Fruit fly (Drosophila melanogaster) whole organism, embryonic: ENCODE data around the gene CG7565.

Experiments used
- Abd-B ChIP-seq: fragments of 200-800 bp; sonication (Bioruptor generic); optimal IDR thresholded peaks from 2 replicates; lab custom pipeline; 2018; ENCODE audit warnings: missing biosample characterization, mild to moderate bottlenecking, missing genetic modification characterization, moderate library complexity
- Bdp1 ChIP-seq: fragments of 200-800 bp; sonication (Bioruptor generic); optimal IDR thresholded peaks from 3 replicates; lab custom pipeline; 2016; ENCODE audit warnings: missing biosample characterization, missing genetic modification characterization
- CG11456 ChIP-seq: fragments of 200-800 bp; sonication (Bioruptor generic); IDR thresholded peaks from 3 replicates; pipeline ENCODE4 v1.3.6; 2022; ENCODE audit warnings: missing biosample characterization, missing genetic modification characterization
- CG12299 ChIP-seq: fragments of 200-800 bp; sonication (Bioruptor generic); optimal IDR thresholded peaks from 2 replicates; lab custom pipeline; 2018; ENCODE audit warnings: missing biosample characterization, mild to moderate bottlenecking, missing genetic modification characterization
- CG12391 ChIP-seq: fragments of 200-800 bp; sonication (Bioruptor generic); optimal IDR thresholded peaks from 3 replicates; lab custom pipeline; 2018; ENCODE audit warnings: missing biosample characterization, mild to moderate bottlenecking, missing genetic modification characterization, moderate library complexity
- CG12942 ChIP-seq: fragments of 200-800 bp; sonication (Bioruptor generic); optimal IDR thresholded peaks from 3 replicates; lab custom pipeline; 2016; ENCODE audit warnings: missing biosample characterization, missing genetic modification characterization
- CG13287 ChIP-seq: fragments of 200-800 bp; sonication (Bioruptor generic); IDR thresholded peaks from 2 replicates; pipeline ENCODE4 v1.3.6; 2022; ENCODE audit warnings: missing biosample characterization, missing genetic modification characterization; ENCODE audit not compliant: partially characterized antibody
- CG13424 ChIP-seq: fragments of 200-800 bp; sonication (Bioruptor generic); optimal IDR thresholded peaks from 2 replicates; lab custom pipeline; 2019; ENCODE audit warnings: missing biosample characterization, mild to moderate bottlenecking, missing genetic modification characterization, moderate library complexity
- CG15269 ChIP-seq: fragments of 200-800 bp; sonication (Bioruptor generic); optimal IDR thresholded peaks from 2 replicates; lab custom pipeline; 2018; ENCODE audit warnings: missing biosample characterization, mild to moderate bottlenecking, missing genetic modification characterization, moderate library complexity
- CG17186 ChIP-seq: fragments of 200-800 bp; sonication (Bioruptor generic); optimal IDR thresholded peaks from 3 replicates; lab custom pipeline; 2017; ENCODE audit warnings: missing biosample characterization, missing genetic modification reagents, missing genetic modification characterization
- CG18262 ChIP-seq: fragments of 200-800 bp; optimal IDR thresholded peaks from 3 replicates; lab custom pipeline; 2019; ENCODE audit warnings: missing biosample characterization, mild to moderate bottlenecking, missing genetic modification characterization, moderate library complexity
- CG2129 ChIP-seq: fragments of 200-800 bp; sonication (Bioruptor generic); IDR thresholded peaks from 2 replicates; pipeline ENCODE4 v1.3.6; 2022; ENCODE audit warnings: missing biosample characterization, missing genetic modification characterization; ENCODE audit not compliant: partially characterized antibody
- CG2199 ChIP-seq: fragments of 200-800 bp; sonication (Bioruptor generic); IDR thresholded peaks from 3 replicates; pipeline ENCODE4 v1.3.6; 2022; ENCODE audit warnings: missing biosample characterization, missing genetic modification characterization
- CG30403 ChIP-seq: fragments of 200-800 bp; sonication (Bioruptor generic); optimal IDR thresholded peaks from 3 replicates; lab custom pipeline; 2016; ENCODE audit warnings: missing biosample characterization, missing genetic modification characterization
- CG32772 ChIP-seq: fragments of 200-800 bp; sonication (Bioruptor generic); IDR thresholded peaks from 2 replicates; pipeline ENCODE4 v1.3.6; 2022; ENCODE audit warnings: missing biosample characterization, missing genetic modification characterization
- CG4360 ChIP-seq: fragments of 200-800 bp; sonication (Bioruptor generic); IDR thresholded peaks from 2 replicates; pipeline ENCODE4 v1.3.6; 2022; ENCODE audit warnings: missing biosample characterization, missing genetic modification characterization
- CG5953 ChIP-seq: fragments of 200-800 bp; sonication (Bioruptor generic); IDR thresholded peaks from 2 replicates; pipeline ENCODE4 v1.3.6; 2022; ENCODE audit warnings: missing biosample characterization, missing genetic modification characterization
- CG6765 ChIP-seq: fragments of 200-800 bp; sonication (Bioruptor generic); optimal IDR thresholded peaks from 3 replicates; lab custom pipeline; 2017; ENCODE audit warnings: missing biosample characterization, mild to moderate bottlenecking, missing genetic modification characterization
- CG7556 ChIP-seq: fragments of 200-800 bp; sonication (Bioruptor generic); optimal IDR thresholded peaks from 2 replicates; lab custom pipeline; 2017; ENCODE audit warnings: missing biosample characterization, mild to moderate bottlenecking, missing genetic modification characterization
- CG8281 ChIP-seq: fragments of 200-800 bp; sonication (Bioruptor generic); optimal IDR thresholded peaks from 2 replicates; lab custom pipeline; 2018; ENCODE audit warnings: missing biosample characterization, mild to moderate bottlenecking, missing genetic modification characterization, moderate library complexity
- CG9876 ChIP-seq: fragments of 200-800 bp; sonication (Bioruptor generic); optimal IDR thresholded peaks from 2 replicates; lab custom pipeline; 2016; ENCODE audit warnings: missing biosample characterization, missing genetic modification characterization
- Dip3 ChIP-seq: fragments of 200-800 bp; sonication (Bioruptor generic); optimal IDR thresholded peaks from 3 replicates; lab custom pipeline; 2016; ENCODE audit warnings: missing biosample characterization, missing genetic modification characterization
- Eip74EF ChIP-seq, 2 experiments: fragments of 200-800 bp in 1 of 2; fragments of >200 bp in 1 of 2; sonication (Bioruptor generic) in 1 of 2; optimal IDR thresholded peaks; 2 replicates each; lab custom pipeline; 2017 to 2019; ENCODE audit warnings: missing biosample characterization in 2 of 2, missing genetic modification characterization in 2 of 2, mild to moderate bottlenecking in 1 of 2, moderate library complexity in 1 of 2
- Lim3 ChIP-seq: fragments of 200-800 bp; sonication (Bioruptor generic); IDR thresholded peaks from 2 replicates; pipeline ENCODE4 v1.3.6; 2022; ENCODE audit warnings: missing biosample characterization, missing genetic modification characterization
- Myb ChIP-seq: fragments of 200-800 bp; sonication (Bioruptor generic); optimal IDR thresholded peaks from 2 replicates; lab custom pipeline; 2016; ENCODE audit warnings: missing biosample characterization, missing genetic modification characterization
- NfI ChIP-seq: fragments of 200-800 bp; sonication (Bioruptor generic); optimal IDR thresholded peaks from 3 replicates; lab custom pipeline; 2018; ENCODE audit warnings: missing biosample characterization, mild to moderate bottlenecking, missing genetic modification characterization, moderate library complexity
- Rx ChIP-seq: fragments of 200-800 bp; sonication (Bioruptor generic); IDR thresholded peaks from 2 replicates; pipeline ENCODE4 v1.3.6; 2022; ENCODE audit warnings: missing biosample characterization, missing genetic modification characterization
- Side ChIP-seq: fragments of 200-800 bp; sonication (Bioruptor generic); optimal IDR thresholded peaks from 2 replicates; lab custom pipeline; 2016; ENCODE audit warnings: missing biosample characterization, missing genetic modification characterization
- Vsx1 ChIP-seq: fragments of 200-800 bp; sonication (Bioruptor generic); optimal IDR thresholded peaks from 2 replicates; lab custom pipeline; 2017; ENCODE audit warnings: missing biosample characterization, mild to moderate bottlenecking, missing genetic modification characterization, missing genetic modification reagents
- al ChIP-seq: fragments of 200-800 bp; sonication (Bioruptor generic); IDR thresholded peaks from 2 replicates; pipeline ENCODE4 v1.3.6; 2022; ENCODE audit warnings: missing biosample characterization, missing genetic modification characterization
- bbx ChIP-seq: fragments of 200-800 bp; sonication (Bioruptor generic); IDR thresholded peaks from 2 replicates; pipeline ENCODE4 v1.3.6; 2022; ENCODE audit warnings: missing biosample characterization, missing genetic modification characterization; ENCODE audit not compliant: partially characterized antibody
- bowl ChIP-seq: fragments of 200-800 bp; sonication (Bioruptor generic); IDR thresholded peaks from 2 replicates; pipeline ENCODE4 v1.3.6; 2022; ENCODE audit warnings: missing biosample characterization, missing genetic modification characterization
- bsh ChIP-seq, 2 experiments: fragments of 200-800 bp; sonication (Bioruptor generic); optimal IDR thresholded peaks; 2 replicates each; lab custom pipeline; 2017 to 2018; ENCODE audit warnings: mild to moderate bottlenecking in 2 of 2, missing biosample characterization in 2 of 2, missing genetic modification characterization in 2 of 2, moderate library complexity in 1 of 2
- cad ChIP-seq: fragments of >200 bp; optimal IDR thresholded peaks from 2 replicates; lab custom pipeline; 2017; ENCODE audit warnings: missing biosample characterization, missing genetic modification characterization
- caup ChIP-seq: fragments of 200-800 bp; sonication (Bioruptor generic); optimal IDR thresholded peaks from 3 replicates; lab custom pipeline; 2017; ENCODE audit warnings: missing biosample characterization, mild to moderate bottlenecking, missing genetic modification characterization, moderate library complexity; ENCODE audit not compliant: severe bottlenecking
- ci ChIP-seq: fragments of 200-800 bp; sonication (Bioruptor generic); IDR thresholded peaks from 3 replicates; pipeline ENCODE4 v1.3.6; 2022; ENCODE audit warnings: missing biosample characterization, missing genetic modification characterization
- ewg ChIP-seq: fragments of 200-800 bp; sonication (Bioruptor generic); optimal IDR thresholded peaks from 3 replicates; lab custom pipeline; 2017; ENCODE audit warnings: mild to moderate bottlenecking, missing biosample characterization, missing genetic modification reagents, missing genetic modification characterization
- fd3F ChIP-seq: fragments of 200-800 bp; sonication (Bioruptor generic); optimal IDR thresholded peaks from 2 replicates; lab custom pipeline; 2018; ENCODE audit warnings: missing biosample characterization, mild to moderate bottlenecking, missing genetic modification characterization, moderate library complexity
- fd96Cb ChIP-seq: fragments of 200-800 bp; sonication (Bioruptor generic); optimal IDR thresholded peaks from 2 replicates; lab custom pipeline; 2018; ENCODE audit warnings: missing biosample characterization, mild to moderate bottlenecking, missing genetic modification characterization, moderate library complexity
- gro ChIP-seq: fragments of 200-800 bp; sonication (Bioruptor generic); optimal IDR thresholded peaks from 2 replicates; lab custom pipeline; 2016; ENCODE audit warnings: missing biosample characterization, missing genetic modification characterization
- ind ChIP-seq: fragments of 200-800 bp; sonication (Bioruptor generic); optimal IDR thresholded peaks from 3 replicates; lab custom pipeline; 2016; ENCODE audit warnings: missing biosample characterization, missing genetic modification characterization
- kah ChIP-seq: fragments of 200-800 bp; sonication (Bioruptor generic); optimal IDR thresholded peaks from 2 replicates; lab custom pipeline; 2018; ENCODE audit warnings: missing biosample characterization, mild to moderate bottlenecking, missing genetic modification characterization
- lab ChIP-seq: fragments of 200-800 bp; sonication (Bioruptor generic); optimal IDR thresholded peaks from 3 replicates; lab custom pipeline; 2017; ENCODE audit warnings: missing biosample characterization, missing genetic modification characterization, mild to moderate bottlenecking, moderate library complexity, missing genetic modification reagents
- lbe ChIP-seq: fragments of 200-800 bp; sonication (Bioruptor generic); optimal IDR thresholded peaks from 2 replicates; lab custom pipeline; 2016; ENCODE audit warnings: missing biosample characterization, mild to moderate bottlenecking, missing genetic modification characterization
- mirr ChIP-seq: fragments of 200-800 bp; sonication (Bioruptor generic); optimal IDR thresholded peaks from 3 replicates; lab custom pipeline; 2018; ENCODE audit warnings: missing biosample characterization, mild to moderate bottlenecking, missing genetic modification characterization
- onecut ChIP-seq: fragments of 200-800 bp; sonication (Bioruptor generic); IDR thresholded peaks from 2 replicates; pipeline ENCODE4 v1.3.6; 2022; ENCODE audit warnings: missing biosample characterization, missing genetic modification characterization
- pros ChIP-seq: fragments of 200-800 bp; sonication (Bioruptor generic); optimal IDR thresholded peaks from 3 replicates; lab custom pipeline; 2019; ENCODE audit warnings: missing biosample characterization, mild to moderate bottlenecking, missing genetic modification characterization, moderate library complexity
- sisA ChIP-seq: fragments of 200-800 bp; sonication (Bioruptor generic); IDR thresholded peaks from 2 replicates; pipeline ENCODE4 v1.3.6; 2022; ENCODE audit warnings: missing biosample characterization, missing genetic modification characterization
- ttk ChIP-seq: fragments of 200-800 bp; sonication (Bioruptor generic); IDR thresholded peaks from 2 replicates; pipeline ENCODE4 v2.1.2; 2022; ENCODE audit warnings: missing biosample characterization, missing genetic modification characterization
- tup ChIP-seq: fragments of 200-800 bp; sonication (Bioruptor generic); optimal IDR thresholded peaks from 2 replicates; lab custom pipeline; 2016; ENCODE audit warnings: missing biosample characterization, mild to moderate bottlenecking, missing genetic modification characterization, moderate library complexity

The CG7565 gene

DNA sequence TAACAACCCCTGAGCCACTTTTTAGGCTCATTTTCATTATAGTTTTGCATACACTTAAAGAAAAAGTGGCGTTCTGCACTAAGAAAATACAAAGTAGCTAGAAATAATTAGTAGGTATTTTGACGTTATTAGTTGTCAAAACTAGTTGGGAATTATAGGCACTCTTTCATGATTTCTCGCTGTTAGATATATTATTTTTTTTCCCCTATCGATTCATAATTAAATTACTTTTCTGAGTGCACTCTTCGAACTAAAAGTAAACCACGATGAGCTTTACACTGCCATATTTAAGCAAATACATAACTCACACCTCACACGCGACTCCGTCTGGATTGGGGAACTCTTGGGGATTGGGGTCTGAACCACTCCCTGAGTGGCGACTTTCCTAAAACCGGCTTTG is 18.9 kb downstream of the CG7565 start (continued):
- peak; percentile 51 for TF ChIP-seq onecut
- TF ChIP-seq CG8281 (tag; lab: Kevin White, UChicago): peak; percentile 40
- TF ChIP-seq CG11456 (GFP tag; lab: Robert Waterston, UW): no peak
- TF ChIP-seq pros (GFP tag; lab: Kevin White, UChicago): no peak
- peak; percentile 54 for TF ChIP-seq Rx (GFP tag; lab: Robert Waterston, UW)
- peak; percentile 56; the same call in 1 of the 2 replicates for TF ChIP-seq CG32772
- no peak for TF ChIP-seq CG2129
- TF ChIP-seq gro (GFP tag; lab: Kevin White, UChicago): peak; percentile 37
- peak in 1 of 2 experiments; percentile 28 for TF ChIP-seq bsh (GFP tag; optimal IDR thresholded peaks at IDR 0.05; lab: Kevin White, UChicago)
- TF ChIP-seq CG4360 (GFP tag; lab: Robert Waterston, UW): peak; percentile 55; the same call in 1 of the 2 replicates
- TF ChIP-seq Side (GFP tag; lab: Kevin White, UChicago): no peak
- no peak for TF ChIP-seq CG13287 (GFP tag; lab: Robert Waterston, UW)
- peak; percentile 67; the same call in 1 of the 2 replicates for TF ChIP-seq ttk
- TF ChIP-seq CG17186 (GFP tag; lab: Kevin White, UChicago): peak; percentile 23
- TF ChIP-seq CG15269: no peak
- no peak for TF ChIP-seq Bdp1 (GFP tag; lab: Kevin White, UChicago)
- TF ChIP-seq Abd-B: peak; percentile 63
- TF ChIP-seq ind (GFP tag; lab: Kevin White, UChicago): peak; percentile 85
- TF ChIP-seq CG12299 (tag; lab: Kevin White, UChicago): no peak
- TF ChIP-seq bowl (GFP tag; lab: Robert Waterston, UW): no peak
- peak; percentile 37 for TF ChIP-seq lbe (GFP tag; lab: Kevin White, UChicago)
- no peak for TF ChIP-seq CG6765 (GFP tag; lab: Kevin White, UChicago)
- peak; percentile 32; the same call in 1 of the 2 replicates for TF ChIP-seq CG5953 (GFP tag; lab: Robert Waterston, UW)
- TF ChIP-seq fd96Cb (tag; lab: Kevin White, UChicago): peak; percentile 69
- TF ChIP-seq caup (GFP tag; lab: Kevin White, UChicago): peak; percentile 28
- TF ChIP-seq kah (GFP tag; lab: Kevin White, UChicago): peak; percentile 39
- peak; percentile 76 for TF ChIP-seq ci
- TF ChIP-seq Myb (GFP tag; lab: Kevin White, UChicago): no peak
- TF ChIP-seq CG30403 (GFP tag; lab: Kevin White, UChicago): peak; percentile 60
- TF ChIP-seq Vsx1 (GFP tag; lab: Kevin White, UChicago): no peak
- TF ChIP-seq CG12391 (tag; lab: Kevin White, UChicago): peak; percentile 10
- TF ChIP-seq al (GFP tag; lab: Robert Waterston, UW): peak; percentile 59; the same call in 1 of the 2 replicates
- no peak for TF ChIP-seq bbx (GFP tag; lab: Robert Waterston, UW)
- no peak for TF ChIP-seq CG9876 (GFP tag; lab: Kevin White, UChicago)
- TF ChIP-seq lab (GFP tag; lab: Kevin White, UChicago): peak; percentile 87
- peak; percentile 79 for TF ChIP-seq CG18262
- no peak for TF ChIP-seq tup
- TF ChIP-seq CG7556: peak; percentile 32
- no peak for TF ChIP-seq fd3F (GFP tag; lab: Kevin White, UChicago)
- 0 out of 3 replicates have a peak, but pooled peaks have one; percentile 30 for TF ChIP-seq CG2199 (GFP tag; lab: Robert Waterston, UW)
- TF ChIP-seq CG12942 (GFP tag; lab: Kevin White, UChicago): no peak
- TF ChIP-seq Dip3 (GFP tag; lab: Kevin White, UChicago): peak; percentile 30
- TF ChIP-seq mirr (GFP tag; lab: Kevin White, UChicago): no peak
- peak; percentile 28 for TF ChIP-seq CG13424 (tag; lab: Kevin White, UChicago)
- TF ChIP-seq sisA (GFP tag; lab: Robert Waterston, UW): peak; percentile 74
- no peak for TF ChIP-seq ewg
- TF ChIP-seq Lim3 (GFP tag; lab: Robert Waterston, UW): no peak
- TF ChIP-seq Eip74EF (GFP tag; optimal IDR thresholded peaks at IDR 0.05; lab: Kevin White, UChicago): peak in 1 of 2 experiments; percentile 69
- no peak for TF ChIP-seq cad
- no peak for TF ChIP-seq NfI
